Fruit fly (Drosophila melanogaster) whole organism, pupa: ENCODE data around the gene CG7483.
A peak's percentile ranks its signal among the peaks of the same experiment; 100 is the strongest.

Source experiments
- CG10348 ChIP-seq: fragments of 200-800 bp; sonication (Bioruptor generic); IDR thresholded peaks from 2 replicates; pipeline ENCODE4 v1.3.6; 2022; ENCODE audit warnings: missing biosample characterization, missing genetic modification characterization
- CG12605 ChIP-seq: fragments of 200-800 bp; sonication (Bioruptor generic); IDR thresholded peaks from 2 replicates; pipeline ENCODE4 v1.3.6; 2022; ENCODE audit warnings: missing biosample characterization, missing genetic modification characterization
- CG13204 ChIP-seq: fragments of 200-800 bp; sonication (Bioruptor generic); optimal IDR thresholded peaks from 2 replicates; lab custom pipeline; 2018; ENCODE audit warnings: missing biosample characterization, mild to moderate bottlenecking, missing genetic modification characterization, moderate library complexity
- CG14655 ChIP-seq: fragments of 200-800 bp; sonication (Bioruptor generic); optimal IDR thresholded peaks from 3 replicates; lab custom pipeline; 2017; ENCODE audit warnings: mild to moderate bottlenecking, missing biosample characterization, missing genetic modification reagents, missing genetic modification characterization
- CG15710 ChIP-seq: fragments of 200-800 bp; sonication (Bioruptor generic); optimal IDR thresholded peaks from 2 replicates; lab custom pipeline; 2018; ENCODE audit warnings: missing biosample characterization, mild to moderate bottlenecking, missing genetic modification characterization, moderate library complexity
- CG17806 ChIP-seq: fragments of 200-800 bp; sonication (Bioruptor generic); optimal IDR thresholded peaks from 2 replicates; lab custom pipeline; 2018; ENCODE audit warnings: missing biosample characterization, mild to moderate bottlenecking, missing genetic modification characterization, moderate library complexity
- CG32121 ChIP-seq: fragments of 200-800 bp; sonication (Bioruptor generic); IDR thresholded peaks from 2 replicates; pipeline ENCODE4 v1.3.6; 2022; ENCODE audit warnings: missing biosample characterization, missing genetic modification characterization
- CG34367 ChIP-seq: fragments of 200-800 bp; sonication (Bioruptor generic); optimal IDR thresholded peaks from 2 replicates; lab custom pipeline; 2018; ENCODE audit warnings: missing biosample characterization, mild to moderate bottlenecking, missing genetic modification characterization
- CG4496 ChIP-seq: fragments of 200-800 bp; sonication (Bioruptor generic); IDR thresholded peaks from 3 replicates; pipeline ENCODE4 v1.3.6; 2022; ENCODE audit warnings: missing biosample characterization, missing genetic modification characterization
- CG8159 ChIP-seq: fragments of 200-800 bp; sonication (Bioruptor generic); optimal IDR thresholded peaks from 3 replicates; lab custom pipeline; 2018; ENCODE audit warnings: missing biosample characterization, mild to moderate bottlenecking, missing genetic modification characterization, moderate library complexity
- CG8301 ChIP-seq: fragments of 200-800 bp; sonication (Bioruptor generic); optimal IDR thresholded peaks from 2 replicates; lab custom pipeline; 2018; ENCODE audit warnings: missing biosample characterization, mild to moderate bottlenecking, missing genetic modification characterization
- CG9948 ChIP-seq: fragments of 200-800 bp; sonication (Bioruptor generic); optimal IDR thresholded peaks from 2 replicates; lab custom pipeline; 2018; ENCODE audit warnings: missing biosample characterization, mild to moderate bottlenecking, missing genetic modification characterization, moderate library complexity
- D1 ChIP-seq: fragments of 200-800 bp; sonication (Bioruptor generic); optimal IDR thresholded peaks from 2 replicates; lab custom pipeline; 2018; ENCODE audit warnings: missing biosample characterization, mild to moderate bottlenecking, missing genetic modification characterization, moderate library complexity
- EcR ChIP-seq: fragments of 200-800 bp; sonication (Bioruptor generic); optimal IDR thresholded peaks from 3 replicates; lab custom pipeline; 2019; ENCODE audit warnings: missing biosample characterization, missing genetic modification characterization, mild to moderate bottlenecking, moderate library complexity, missing genetic modification reagents
- Ets98B ChIP-seq: fragments of 200-800 bp; sonication (Bioruptor generic); IDR thresholded peaks from 2 replicates; pipeline ENCODE4 v1.3.6; 2022; ENCODE audit warnings: missing biosample characterization, missing genetic modification characterization
- Pif1A ChIP-seq: fragments of 200-800 bp; sonication (Bioruptor generic); optimal IDR thresholded peaks from 3 replicates; lab custom pipeline; 2016; ENCODE audit warnings: missing biosample characterization, missing genetic modification characterization
- Pif1B ChIP-seq: fragments of 200-800 bp; sonication (Bioruptor generic); optimal IDR thresholded peaks from 3 replicates; lab custom pipeline; 2016; ENCODE audit warnings: missing biosample characterization, missing genetic modification characterization
- Snoo ChIP-seq: fragments of 200-800 bp; sonication (Bioruptor generic); optimal IDR thresholded peaks from 3 replicates; lab custom pipeline; 2017; ENCODE audit warnings: missing biosample characterization, mild to moderate bottlenecking, missing genetic modification characterization, inconsistent platforms
- fd96Ca ChIP-seq: fragments of 200-800 bp; sonication (Bioruptor generic); IDR thresholded peaks from 3 replicates; pipeline ENCODE4 v1.3.6; 2022; ENCODE audit warnings: missing biosample characterization, missing genetic modification characterization
- gl ChIP-seq: fragments of 200-800 bp; sonication (Bioruptor generic); optimal IDR thresholded peaks from 2 replicates; lab custom pipeline; 2018; ENCODE audit warnings: missing biosample characterization, mild to moderate bottlenecking, missing genetic modification characterization
- rn ChIP-seq: fragments of 200-800 bp; sonication (Bioruptor generic); IDR thresholded peaks from 2 replicates; pipeline ENCODE4 v1.3.6; 2022; ENCODE audit warnings: missing biosample characterization, missing genetic modification characterization

The CG7483 gene

dm6 chr3R:8279970-8280369, 33.0 kb upstream of the CG7483 start:
- TF ChIP-seq Pif1A (GFP tag; lab: Kevin White, UChicago): no peak
- TF ChIP-seq Snoo (tag; lab: Kevin White, UChicago): no peak
- no peak for TF ChIP-seq CG13204
- no peak for TF ChIP-seq CG17806
- TF ChIP-seq Ets98B: no peak
- TF ChIP-seq CG10348 (GFP tag; lab: Robert Waterston, UW): no peak
- no peak for TF ChIP-seq CG32121 (GFP tag; lab: Robert Waterston, UW)
- no peak for TF ChIP-seq CG8301
- no peak for TF ChIP-seq CG8159
- no peak for TF ChIP-seq fd96Ca (GFP tag; lab: Robert Waterston, UW)
- no peak for TF ChIP-seq CG15710 (tag; lab: Kevin White, UChicago)
- TF ChIP-seq CG9948: no peak
- TF ChIP-seq CG4496 (GFP tag; lab: Robert Waterston, UW): no peak
- no peak for TF ChIP-seq CG14655 (GFP tag; lab: Kevin White, UChicago)
- TF ChIP-seq, all 21 proteins: peak for 0

DNA sequence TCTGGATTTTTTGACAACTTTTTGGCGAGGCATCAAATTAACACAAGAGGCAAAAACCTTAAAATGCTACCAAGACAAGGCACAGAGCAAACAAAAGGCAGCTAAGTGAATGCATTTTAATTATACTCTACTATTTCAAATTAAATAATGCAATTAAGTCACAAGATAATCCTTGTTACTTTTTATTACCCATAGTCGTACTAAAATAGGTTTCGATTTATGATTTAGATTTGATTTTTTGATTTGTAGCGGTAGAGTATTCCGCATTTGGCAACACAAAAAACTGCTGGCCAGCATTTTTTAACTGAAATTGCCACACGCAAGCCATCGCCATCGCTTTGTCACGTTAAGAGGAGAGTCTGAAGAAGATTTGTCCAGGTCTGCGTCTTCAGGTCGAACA, 30.3 kb upstream of the CG7483 start:
- TF ChIP-seq EcR (GFP tag; lab: Kevin White, UChicago) (no peak), Snoo (tag; lab: Kevin White, UChicago) (peak; percentile 13)

dm6 chr3R:8284234-8284633, 28.8 kb upstream of the CG7483 start:
- no peak for TF ChIP-seq CG32121 (GFP tag; lab: Robert Waterston, UW)
- TF ChIP-seq Snoo (tag; lab: Kevin White, UChicago): no peak
- no peak for TF ChIP-seq rn
- no peak for TF ChIP-seq D1 (tag; lab: Kevin White, UChicago)
- TF ChIP-seq CG12605: no peak
- no peak for TF ChIP-seq CG13204
- no peak for TF ChIP-seq CG9948
- no peak for TF ChIP-seq EcR (GFP tag; lab: Kevin White, UChicago)
- no peak for TF ChIP-seq fd96Ca (GFP tag; lab: Robert Waterston, UW)
- TF ChIP-seq Ets98B: no peak
- TF ChIP-seq CG8159: no peak
- TF ChIP-seq CG8301: no peak
- TF ChIP-seq gl (tag; lab: Kevin White, UChicago): no peak

- TF ChIP-seq Snoo (tag; lab: Kevin White, UChicago) (no peak), Pif1B (no peak), EcR (GFP tag; lab: Kevin White, UChicago) (no peak), CG15710 (tag; lab: Kevin White, UChicago) (no peak), rn (no peak)
Measured at dm6 chr3R:8285727-8286344, 27.2 kb upstream of the CG7483 start.

DNA sequence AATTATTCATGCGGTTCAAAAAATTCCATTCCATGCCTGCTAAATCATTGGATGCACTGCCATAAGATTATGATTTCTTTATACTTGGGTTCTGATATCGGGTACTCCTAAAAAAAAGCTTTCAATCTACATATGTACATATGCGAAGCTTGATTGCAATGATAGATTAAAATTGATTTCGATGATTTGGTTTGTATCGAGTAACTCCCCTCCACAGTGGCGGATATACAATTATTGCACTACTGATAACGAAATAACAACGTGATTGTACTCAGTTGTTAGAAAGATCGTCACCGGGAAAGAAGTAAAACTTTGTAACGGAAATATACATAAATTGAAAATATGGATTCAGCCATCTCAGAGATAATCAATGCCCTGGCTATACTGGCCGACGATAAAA, 25.3 kb upstream of the CG7483 start, which contains the start of gene Nazo:
Nazo (plus strand) TSS at position 180 of the 400 bp plus-strand sequence.
- no peak for TF ChIP-seq CG13204
- no peak for TF ChIP-seq CG9948
- no peak for TF ChIP-seq CG14655 (GFP tag; lab: Kevin White, UChicago)
- no peak for TF ChIP-seq CG12605
- TF ChIP-seq CG8301: no peak
- TF ChIP-seq CG8159: no peak
- no peak for TF ChIP-seq Pif1A (GFP tag; lab: Kevin White, UChicago)
- no peak for TF ChIP-seq Snoo (tag; lab: Kevin White, UChicago)
- no peak for TF ChIP-seq Pif1B
- TF ChIP-seq gl (tag; lab: Kevin White, UChicago): no peak
- TF ChIP-seq rn: no peak
- TF ChIP-seq CG32121 (GFP tag; lab: Robert Waterston, UW): no peak
- TF ChIP-seq Ets98B: no peak
- no peak for TF ChIP-seq EcR (GFP tag; lab: Kevin White, UChicago)
- TF ChIP-seq CG17806: no peak
- no peak for TF ChIP-seq CG4496 (GFP tag; lab: Robert Waterston, UW)
- no peak for TF ChIP-seq fd96Ca (GFP tag; lab: Robert Waterston, UW)
- TF ChIP-seq CG10348 (GFP tag; lab: Robert Waterston, UW): no peak
- TF ChIP-seq D1 (tag; lab: Kevin White, UChicago): no peak

dm6 chr3R:8288790-8289189, 24.2 kb upstream of the CG7483 start:
- TF ChIP-seq CG4496 (GFP tag; lab: Robert Waterston, UW): no peak
- no peak for TF ChIP-seq CG13204
- TF ChIP-seq Pif1A (GFP tag; lab: Kevin White, UChicago): no peak
- TF ChIP-seq EcR (GFP tag; lab: Kevin White, UChicago): no peak
- no peak for TF ChIP-seq CG10348 (GFP tag; lab: Robert Waterston, UW)
- TF ChIP-seq rn: no peak
- TF ChIP-seq, all 21 proteins: peak for 0

- TF ChIP-seq Snoo (tag; lab: Kevin White, UChicago): no peak
- no peak for TF ChIP-seq CG13204
- TF ChIP-seq CG4496 (GFP tag; lab: Robert Waterston, UW): no peak
- no peak for TF ChIP-seq fd96Ca (GFP tag; lab: Robert Waterston, UW)
- no peak for TF ChIP-seq Pif1B
- no peak for TF ChIP-seq CG32121 (GFP tag; lab: Robert Waterston, UW)
- no peak for TF ChIP-seq gl (tag; lab: Kevin White, UChicago)
- no peak for TF ChIP-seq CG9948
- TF ChIP-seq D1 (tag; lab: Kevin White, UChicago): no peak
- no peak for TF ChIP-seq rn
- TF ChIP-seq CG12605: no peak
- no peak for TF ChIP-seq CG14655 (GFP tag; lab: Kevin White, UChicago)
- TF ChIP-seq CG8159: no peak
- TF ChIP-seq CG34367 (tag; lab: Kevin White, UChicago): no peak
- no peak for TF ChIP-seq CG15710 (tag; lab: Kevin White, UChicago)
- TF ChIP-seq CG17806: no peak
- TF ChIP-seq, all 21 proteins: peak for 0
Measured at dm6 chr3R:8290478-8290877, 22.5 kb upstream of the CG7483 start, which contains the start of gene CG11672. Gene CG11672 (minus strand): TSS chr3R:8290578.
